Worm (Caenorhabditis elegans) whole organism, midembryonic: Measurements from ENCODE around the gene glo-3.

ENCODE experiments used
- T22C8.4 ChIP-seq: fragments of 200-800 bp; sonication (Bioruptor generic); IDR thresholded peaks from 2 replicates; pipeline ENCODE4 v1.3.6; 2022; ENCODE audit warnings: missing genetic modification characterization, missing compliant biosample characterization
- cog-1 ChIP-seq: sonication (generic microtip); optimal IDR thresholded peaks from 2 replicates; lab custom pipeline; 2016; ENCODE audit warnings: missing genetic modification characterization, missing compliant biosample characterization
- flt-1 ChIP-seq: fragments of 200-800 bp; sonication (Bioruptor generic); IDR thresholded peaks from 2 replicates; pipeline ENCODE4 v1.3.6; 2022; ENCODE audit warnings: missing genetic modification characterization, missing compliant biosample characterization
- klf-2 ChIP-seq: fragments of 200-800 bp; sonication (Bioruptor generic); conservative IDR thresholded peaks from 2 replicates; pipeline ENCODE4 v1.3.6; 2022; ENCODE audit warnings: missing genetic modification reagents, missing genetic modification characterization, missing compliant biosample characterization
- med-1 ChIP-seq: sonication (generic microtip); optimal IDR thresholded peaks from 2 replicates; lab custom pipeline; 2017; ENCODE audit warnings: missing genetic modification characterization, mild to moderate bottlenecking, missing compliant biosample characterization, antibody characterized with exemption, missing genetic modification reagents; ENCODE audit not compliant: insufficient read depth
- ref-1 ChIP-seq: fragments of 200-800 bp; sonication (Bioruptor generic); conservative IDR thresholded peaks from 2 replicates; pipeline ENCODE4 v1.3.6; 2022; ENCODE audit warnings: missing genetic modification reagents, missing genetic modification characterization, missing compliant biosample characterization
- tab-1 ChIP-seq: fragments of 200-800 bp; sonication (Bioruptor generic); IDR thresholded peaks from 2 replicates; pipeline ENCODE4 v1.3.6; 2022; ENCODE audit warnings: missing genetic modification characterization, missing compliant biosample characterization
- ztf-23 ChIP-seq: fragments of 200-800 bp; sonication (Bioruptor generic); IDR thresholded peaks from 2 replicates; pipeline ENCODE4 v1.3.6; 2022; ENCODE audit warnings: missing genetic modification reagents, missing genetic modification characterization, missing compliant biosample characterization
- ztf-29 ChIP-seq: fragments of 200-800 bp; sonication (Bioruptor generic); IDR thresholded peaks from 2 replicates; pipeline ENCODE4 v1.3.6; 2022; ENCODE audit warnings: missing genetic modification reagents, missing genetic modification characterization, missing compliant biosample characterization

glo-3 gene

ce11 chrX:10533447-10533846, at the start of gene glo-3:
Gene glo-3 (plus strand): TSS chrX:10533699.
- TF ChIP-seq ztf-23 (GFP tag; lab: Robert Waterston, UW) (no peak), flt-1 (GFP tag; lab: Robert Waterston, UW) (no peak), ztf-29 (GFP tag; lab: Robert Waterston, UW) (no peak), tab-1 (GFP tag; lab: Robert Waterston, UW) (no peak), med-1 (GFP tag; lab: Kevin White, UChicago) (no peak), cog-1 (no peak), T22C8.4 (GFP tag; lab: Robert Waterston, UW) (no peak), klf-2 (GFP tag; lab: Robert Waterston, UW) (no peak), ref-1 (GFP tag; lab: Robert Waterston, UW) (no peak)

- TF ChIP-seq tab-1 (GFP tag; lab: Robert Waterston, UW) (no peak), ztf-23 (GFP tag; lab: Robert Waterston, UW) (no peak), T22C8.4 (GFP tag; lab: Robert Waterston, UW) (no peak), klf-2 (GFP tag; lab: Robert Waterston, UW) (no peak)
Observed at ce11 chrX:10485300-10485755, 48.2 kb upstream of the glo-3 start, which contains the start of gene C33D3.3. Gene C33D3.3 (plus strand): TSS chrX:10485350.

DNA sequence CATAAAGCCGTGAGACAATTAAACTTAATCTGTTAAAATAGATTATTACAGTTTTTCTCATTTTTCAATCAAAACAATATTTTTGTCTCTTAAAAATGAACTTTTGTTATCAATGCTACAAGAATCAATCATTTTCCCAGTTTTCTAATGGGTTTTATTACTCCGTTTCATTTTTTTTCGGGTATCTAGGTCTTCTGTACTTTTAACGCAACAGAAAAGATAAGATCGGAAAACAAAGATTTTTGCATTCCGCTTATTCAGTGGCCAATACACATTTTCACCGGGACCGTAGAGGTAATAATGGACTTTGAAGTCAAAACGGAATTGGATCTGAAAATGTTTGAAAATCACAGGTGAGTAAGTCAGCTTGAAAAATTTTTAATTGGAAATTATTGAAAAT, 44.7 kb upstream of the glo-3 start, which contains the start of gene C33D3.4:
Gene C33D3.4, plus strand, starts transcription at position 301 of the 400 bp plus-strand sequence.
- TF ChIP-seq cog-1, result no peak
- TF ChIP-seq klf-2 (GFP tag; lab: Robert Waterston, UW), result no peak
- no peak for TF ChIP-seq ztf-29 (GFP tag; lab: Robert Waterston, UW)
- no peak for TF ChIP-seq ref-1 (GFP tag; lab: Robert Waterston, UW)
- TF ChIP-seq ztf-23 (GFP tag; lab: Robert Waterston, UW), result no peak
- no peak for TF ChIP-seq flt-1 (GFP tag; lab: Robert Waterston, UW)
- TF ChIP-seq tab-1 (GFP tag; lab: Robert Waterston, UW), result no peak
- no peak for TF ChIP-seq med-1 (GFP tag; lab: Kevin White, UChicago)
- TF ChIP-seq T22C8.4 (GFP tag; lab: Robert Waterston, UW), result no peak

- no peak for TF ChIP-seq T22C8.4 (GFP tag; lab: Robert Waterston, UW)
- TF ChIP-seq flt-1 (GFP tag; lab: Robert Waterston, UW), result no peak
- TF ChIP-seq klf-2 (GFP tag; lab: Robert Waterston, UW), result no peak
- no peak for TF ChIP-seq tab-1 (GFP tag; lab: Robert Waterston, UW)
Observed at ce11 chrX:10491044-10491443, 42.5 kb upstream of the glo-3 start, which contains the start of gene C33D3.5. Gene C33D3.5 (plus strand): TSS chrX:10491344.

ce11 chrX:10491875-10492523, 41.5 kb upstream of the glo-3 start:
- TF ChIP-seq ztf-23 (GFP tag; lab: Robert Waterston, UW) (no peak), flt-1 (GFP tag; lab: Robert Waterston, UW) (no peak), tab-1 (GFP tag; lab: Robert Waterston, UW) (no peak), cog-1 (no peak), ref-1 (GFP tag; lab: Robert Waterston, UW) (no peak), T22C8.4 (GFP tag; lab: Robert Waterston, UW) (no peak), med-1 (GFP tag; lab: Kevin White, UChicago) (no peak), ztf-29 (GFP tag; lab: Robert Waterston, UW) (no peak), klf-2 (GFP tag; lab: Robert Waterston, UW) (no peak)

- TF ChIP-seq klf-2 (GFP tag; lab: Robert Waterston, UW) (no peak), tab-1 (GFP tag; lab: Robert Waterston, UW) (no peak), ref-1 (GFP tag; lab: Robert Waterston, UW) (no peak), cog-1 (no peak), med-1 (GFP tag; lab: Kevin White, UChicago) (no peak), flt-1 (GFP tag; lab: Robert Waterston, UW) (no peak), ztf-23 (GFP tag; lab: Robert Waterston, UW) (no peak), T22C8.4 (GFP tag; lab: Robert Waterston, UW) (no peak), ztf-29 (GFP tag; lab: Robert Waterston, UW) (no peak)
Observed at ce11 chrX:10499590-10499989, 33.9 kb upstream of the glo-3 start, which contains the start of gene vab-3. Gene vab-3 (plus strand): TSS chrX:10499890.

DNA sequence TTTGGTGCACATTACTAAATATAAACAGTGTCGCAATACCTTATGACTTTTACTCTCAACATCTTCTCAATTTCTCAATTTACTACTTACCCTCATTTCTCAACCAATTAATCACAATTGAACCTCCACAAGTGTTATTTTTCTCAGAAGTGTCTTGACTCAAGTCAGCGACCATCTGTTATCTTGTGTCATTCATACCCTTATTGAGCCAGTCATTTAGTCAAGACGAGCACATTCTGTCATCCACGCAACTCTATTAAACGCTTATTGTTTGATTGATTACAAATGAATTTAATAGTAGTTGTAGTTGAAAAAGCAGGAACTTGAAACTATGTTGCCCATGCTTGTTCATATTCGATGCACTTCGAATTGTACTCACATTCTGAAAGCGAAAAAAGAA, 30.1 kb upstream of the glo-3 start:
- TF ChIP-seq tab-1 (GFP tag; lab: Robert Waterston, UW), result no peak
- TF ChIP-seq ztf-23 (GFP tag; lab: Robert Waterston, UW), result no peak
- no peak for TF ChIP-seq med-1 (GFP tag; lab: Kevin White, UChicago)
- no peak for TF ChIP-seq T22C8.4 (GFP tag; lab: Robert Waterston, UW)
- TF ChIP-seq flt-1 (GFP tag; lab: Robert Waterston, UW), result no peak
- no peak for TF ChIP-seq cog-1
- no peak for TF ChIP-seq klf-2 (GFP tag; lab: Robert Waterston, UW)
- no peak for TF ChIP-seq ztf-29 (GFP tag; lab: Robert Waterston, UW)
- no peak for TF ChIP-seq ref-1 (GFP tag; lab: Robert Waterston, UW)

- TF ChIP-seq ref-1 (GFP tag; lab: Robert Waterston, UW), result no peak
- TF ChIP-seq tab-1 (GFP tag; lab: Robert Waterston, UW), result no peak
- TF ChIP-seq ztf-29 (GFP tag; lab: Robert Waterston, UW), result no peak
- TF ChIP-seq flt-1 (GFP tag; lab: Robert Waterston, UW), result no peak
- TF ChIP-seq T22C8.4 (GFP tag; lab: Robert Waterston, UW), result no peak
- TF ChIP-seq med-1 (GFP tag; lab: Kevin White, UChicago), result no peak
- no peak for TF ChIP-seq cog-1
- TF ChIP-seq klf-2 (GFP tag; lab: Robert Waterston, UW), result no peak
- no peak for TF ChIP-seq ztf-23 (GFP tag; lab: Robert Waterston, UW)
Observed at ce11 chrX:10505193-10505592, 28.3 kb upstream of the glo-3 start.

DNA sequence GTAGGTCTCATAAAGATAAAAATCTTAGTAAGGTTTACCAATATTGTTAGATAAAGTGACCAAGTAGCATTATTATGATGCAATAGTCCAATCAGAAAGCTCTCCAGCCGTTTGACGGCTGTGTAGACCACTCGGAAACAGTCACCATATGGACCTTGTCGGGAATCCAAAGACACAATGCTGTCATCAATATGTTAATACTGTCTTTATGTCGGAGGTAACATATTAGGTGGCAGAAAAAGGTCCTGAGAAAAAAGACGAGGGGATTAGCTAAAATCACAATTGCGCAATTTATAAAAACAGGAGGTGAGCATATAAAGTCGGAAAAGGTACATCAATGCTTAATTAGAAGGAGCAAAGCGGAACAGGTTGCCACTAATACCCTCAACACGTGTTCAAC, 25.5 kb upstream of the glo-3 start:
- no peak for TF ChIP-seq tab-1 (GFP tag; lab: Robert Waterston, UW)
- no peak for TF ChIP-seq ztf-29 (GFP tag; lab: Robert Waterston, UW)
- no peak for TF ChIP-seq ztf-23 (GFP tag; lab: Robert Waterston, UW)
- no peak for TF ChIP-seq T22C8.4 (GFP tag; lab: Robert Waterston, UW)
- TF ChIP-seq cog-1, result no peak
- TF ChIP-seq med-1 (GFP tag; lab: Kevin White, UChicago), result no peak
- no peak for TF ChIP-seq flt-1 (GFP tag; lab: Robert Waterston, UW)
- TF ChIP-seq ref-1 (GFP tag; lab: Robert Waterston, UW), result no peak
- no peak for TF ChIP-seq klf-2 (GFP tag; lab: Robert Waterston, UW)
